Fruit fly (Drosophila melanogaster): Measurements from ENCODE around the gene tap.

The tap gene

DNA sequence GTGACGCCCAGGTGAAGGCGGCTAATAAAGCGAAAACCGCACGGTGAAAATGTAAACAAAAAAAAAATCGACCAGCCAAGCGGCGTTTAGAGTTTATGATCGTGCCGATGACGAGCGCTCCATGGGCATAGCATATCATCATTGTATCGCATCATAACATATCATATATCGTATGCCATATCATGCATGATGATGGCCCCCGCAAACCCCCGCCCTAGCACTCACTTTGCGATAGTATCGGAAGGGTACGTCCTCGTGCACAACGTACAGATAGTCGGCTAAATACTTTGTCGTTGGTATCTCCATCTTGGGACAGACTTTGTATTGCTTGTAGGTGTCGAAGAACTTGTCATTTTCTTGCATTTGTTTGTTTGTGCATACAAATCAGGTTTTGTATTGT is 43.8 kb downstream of the tap start (continued):
- TF ChIP-seq CG2199 (GFP tag; IDR thresholded peaks at IDR 0.05) (0 out of 3 replicates have a peak, but pooled peaks have one; percentile 44), wdn (GFP tag; IDR thresholded peaks at IDR 0.05) (no peak), Eip74EF (GFP tag; optimal IDR thresholded peaks at IDR 0.05) (no peak), CG14667 (GFP tag; IDR thresholded peaks at IDR 0.05) (no peak), BEAF-32 (GFP tag; optimal IDR thresholded peaks at IDR 0.05) (peak; percentile 35), CG3726 (GFP tag; IDR thresholded peaks at IDR 0.05) (no peak), CG1792 (GFP tag; optimal IDR thresholded peaks at IDR 0.05) (no peak), mld (GFP tag; IDR thresholded peaks at IDR 0.05; ENCODE audit: partially characterized antibody) (no peak), CG17612 (GFP tag; IDR thresholded peaks at IDR 0.05) (no peak), sna (GFP tag; IDR thresholded peaks at IDR 0.05; ENCODE audit: partially characterized antibody) (no peak), CG17829 (tag; optimal IDR thresholded peaks at IDR 0.05) (no peak), CG31388 (GFP tag; optimal IDR thresholded peaks at IDR 0.05) (no peak), Dll (GFP tag; IDR thresholded peaks at IDR 0.05; ENCODE audit: partially characterized antibody) (peak; percentile 54; the same call in 1 of the 4 replicates), CG10543 (GFP tag; optimal IDR thresholded peaks at IDR 0.05) (no peak)

DNA sequence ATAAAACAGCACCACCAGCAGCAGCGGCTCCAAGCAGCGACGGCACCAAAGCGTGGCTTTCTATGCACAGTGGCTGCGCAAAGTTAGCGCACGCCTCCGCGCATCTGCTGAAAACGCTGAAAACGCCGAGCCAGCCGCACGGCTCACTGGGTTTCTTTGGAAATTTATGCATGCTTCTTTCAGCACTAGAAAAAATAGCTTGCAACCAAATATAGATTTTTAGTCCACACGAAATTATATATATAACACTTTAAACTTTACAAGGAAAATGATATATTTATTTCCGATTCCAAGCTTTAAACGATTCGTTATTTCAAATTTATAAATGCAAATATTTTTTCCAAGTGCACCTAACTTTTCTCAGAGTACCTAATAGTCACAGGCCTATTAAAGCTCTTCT is 45.2 kb downstream of the tap start:
- TF ChIP-seq CG7745 (tag; optimal IDR thresholded peaks at IDR 0.05) (no peak), gcm (GFP tag; optimal IDR thresholded peaks at IDR 0.05) (peak; percentile 48), CG15696 (tag; optimal IDR thresholded peaks at IDR 0.05) (no peak), CG13296 (GFP tag; optimal IDR thresholded peaks at IDR 0.05) (no peak), CG9932 (GFP tag; IDR thresholded peaks at IDR 0.05) (peak; percentile 40), CG9876 (GFP tag; optimal IDR thresholded peaks at IDR 0.05) (no peak), Nf-YA (GFP tag; IDR thresholded peaks at IDR 0.05) (no peak), Hand (GFP tag; optimal IDR thresholded peaks at IDR 0.05) (no peak), vfl (GFP tag; optimal IDR thresholded peaks at IDR 0.05) (no peak), CG2889 (GFP tag; IDR thresholded peaks at IDR 0.05) (no peak), CG12744 (GFP tag; optimal IDR thresholded peaks at IDR 0.05) (no peak), CG6791 (GFP tag; IDR thresholded peaks at IDR 0.05; ENCODE audit: partially characterized antibody) (no peak), gce (GFP tag; IDR thresholded peaks at IDR 0.05) (no peak), BtbVII (GFP tag; optimal IDR thresholded peaks at IDR 0.05) (no peak), pzg (GFP tag; optimal IDR thresholded peaks at IDR 0.05) (no peak), wdn (GFP tag; IDR thresholded peaks at IDR 0.05) (no peak), Ravus (GFP tag; IDR thresholded peaks at IDR 0.05) (no peak), trh (GFP tag; optimal IDR thresholded peaks at IDR 0.05) (no peak), unpg (GFP tag; optimal IDR thresholded peaks at IDR 0.05) (peak; percentile 43), CG9609 (GFP tag; optimal IDR thresholded peaks at IDR 0.05) (no peak), Dip2 (GFP tag; IDR thresholded peaks at IDR 0.05) (no peak), CG12659 (GFP tag; optimal IDR thresholded peaks at IDR 0.05) (peak; percentile 20), az2 (GFP tag; optimal IDR thresholded peaks at IDR 0.05) (peak; percentile 32), CG4404 (GFP tag; IDR thresholded peaks at IDR 0.05) (no peak), CG3163 (GFP tag; optimal IDR thresholded peaks at IDR 0.05) (no peak), Hr51 (GFP tag; optimal IDR thresholded peaks at IDR 0.05) (peak in 1 of 2 experiments; percentile 25), Hr3 (GFP tag; optimal IDR thresholded peaks at IDR 0.05) (peak; percentile 15), row (GFP tag; IDR thresholded peaks at IDR 0.05) (peak; percentile 75), pho (GFP tag; optimal IDR thresholded peaks at IDR 0.05) (no peak), sens-2 (GFP tag; IDR thresholded peaks at IDR 0.05) (no peak), CG30020 (tag; optimal IDR thresholded peaks at IDR 0.05) (no peak), CG31365 (tag; optimal IDR thresholded peaks at IDR 0.05) (no peak), CG12299 (tag; optimal IDR thresholded peaks at IDR 0.05) (no peak), CG6689 (GFP tag; IDR thresholded peaks at IDR 0.05) (no peak), repo (GFP tag; optimal IDR thresholded peaks at IDR 0.05) (no peak), amos (GFP tag; IDR thresholded peaks at IDR 0.05; ENCODE audit: partially characterized antibody) (no peak), ind (GFP tag; optimal IDR thresholded peaks at IDR 0.05) (peak; percentile 38), Dfd (GFP tag; optimal IDR thresholded peaks at IDR 0.05) (no peak)
